Worm (Caenorhabditis elegans) whole organism, young adult: Measurements from ENCODE around the gene F43G6.10.

Experiments used
- C06A6.2 ChIP-seq: fragments of 200-800 bp; sonication (Bioruptor generic); conservative IDR thresholded peaks from 2 replicates; pipeline ENCODE4 v1.3.6; 2022; ENCODE audit warnings: missing genetic modification characterization, missing compliant biosample characterization
- F10E7.11 ChIP-seq: sonication (generic microtip); optimal IDR thresholded peaks from 2 replicates; lab custom pipeline; 2017; ENCODE audit warnings: mild to moderate bottlenecking, missing genetic modification characterization, moderate library complexity, missing compliant biosample characterization
- ZK185.1 ChIP-seq: sonication (generic microtip); optimal IDR thresholded peaks from 2 replicates; lab custom pipeline; 2016; ENCODE audit warnings: mild to moderate bottlenecking, missing genetic modification characterization, missing compliant biosample characterization; ENCODE audit not compliant: poor library complexity, severe bottlenecking
- attf-6 ChIP-seq: fragments of 200-800 bp; sonication (Bioruptor generic); IDR thresholded peaks from 2 replicates; pipeline ENCODE4 v1.3.6; 2022; ENCODE audit warnings: missing genetic modification reagents, missing genetic modification characterization, missing compliant biosample characterization
- bed-2 ChIP-seq: fragments of 200-800 bp; sonication (Bioruptor generic); IDR thresholded peaks from 2 replicates; pipeline ENCODE4 v1.3.6; 2022; ENCODE audit warnings: missing genetic modification reagents, missing genetic modification characterization, missing compliant biosample characterization
- dox-1 ChIP-seq: fragments of 200-800 bp; sonication (Bioruptor generic); IDR thresholded peaks from 2 replicates; pipeline ENCODE4 v1.3.6; 2022; ENCODE audit warnings: missing genetic modification reagents, missing genetic modification characterization, missing compliant biosample characterization
- hlh-26 ChIP-seq: fragments of 200-800 bp; sonication (Bioruptor generic); conservative IDR thresholded peaks from 2 replicates; pipeline ENCODE4 v1.3.6; 2022; ENCODE audit warnings: missing genetic modification reagents, missing genetic modification characterization, missing compliant biosample characterization
- madf-8 ChIP-seq: fragments of 200-800 bp; sonication (Bioruptor generic); conservative IDR thresholded peaks from 2 replicates; pipeline ENCODE4 v1.3.6; 2022; ENCODE audit warnings: missing genetic modification reagents, missing genetic modification characterization, missing compliant biosample characterization
- nhr-80 ChIP-seq: sonication (generic microtip); optimal IDR thresholded peaks from 2 replicates; lab custom pipeline; 2016; ENCODE audit warnings: missing genetic modification characterization, missing compliant biosample characterization
- repo-1 ChIP-seq: sonication (generic microtip); optimal IDR thresholded peaks from 2 replicates; lab custom pipeline; 2017; ENCODE audit warnings: mild to moderate bottlenecking, missing genetic modification characterization, missing compliant biosample characterization
- unc-130 ChIP-seq: sonication (generic microtip); optimal IDR thresholded peaks from 2 replicates; lab custom pipeline; 2016; ENCODE audit warnings: missing genetic modification reagents, missing genetic modification characterization, missing compliant biosample characterization

Gene F43G6.10

DNA sequence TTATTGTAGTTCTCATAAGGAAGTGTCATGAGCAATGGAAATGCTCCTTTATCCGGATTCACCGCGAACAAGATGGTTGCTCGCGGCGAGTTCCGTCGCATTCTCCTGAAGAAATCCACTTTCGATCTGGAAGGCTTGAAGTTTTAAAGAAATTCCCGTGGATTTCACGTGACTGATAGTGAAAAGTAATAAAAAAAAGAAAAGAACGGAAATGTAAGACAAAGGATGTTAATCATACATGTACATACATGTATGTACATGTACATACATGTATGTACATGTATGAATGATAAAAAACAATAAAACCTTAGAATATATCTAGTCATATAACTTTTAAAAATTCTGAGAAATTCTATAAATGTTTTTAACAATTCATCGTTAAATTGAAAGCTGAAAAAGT, 47.2 kb downstream of the F43G6.10 start, which contains the start of gene clh-1:
Gene clh-1 (minus strand): TSS at position 101 of the 400 bp plus-strand sequence.
- TF ChIP-seq C06A6.2 (GFP tag; lab: Robert Waterston, UW): no peak
- TF ChIP-seq unc-130 (GFP tag; lab: Kevin White, UChicago): no peak
- TF ChIP-seq ZK185.1: no peak
- no peak for TF ChIP-seq F10E7.11
- TF ChIP-seq bed-2: no peak
- no peak for TF ChIP-seq hlh-26 (GFP tag; lab: Robert Waterston, UW)
- no peak for TF ChIP-seq dox-1 (GFP tag; lab: Robert Waterston, UW)
- no peak for TF ChIP-seq madf-8 (GFP tag; lab: Robert Waterston, UW)

DNA sequence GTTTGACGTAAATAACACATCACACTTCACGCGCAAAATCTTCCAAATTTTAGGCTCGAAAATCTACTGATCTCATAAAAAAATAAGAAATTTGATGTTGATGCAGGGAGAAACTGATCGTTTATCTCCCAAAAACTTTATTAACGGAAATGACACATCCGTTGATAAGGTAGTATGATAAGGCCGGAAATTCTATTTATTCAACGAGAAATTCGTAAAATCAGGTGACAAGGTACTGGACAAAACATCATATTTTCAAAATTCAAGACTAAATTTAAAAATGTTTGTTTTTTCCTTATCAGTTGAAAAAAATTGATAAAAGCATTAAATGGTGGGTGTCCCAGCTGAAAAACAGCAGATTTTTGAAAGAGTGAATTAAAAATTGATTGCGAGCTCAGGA, 50.7 kb downstream of the F43G6.10 start:
- TF ChIP-seq nhr-80 (tag; lab: Kevin White, UChicago) (no peak), repo-1 (tag; lab: Kevin White, UChicago) (no peak), attf-6 (GFP tag; lab: Robert Waterston, UW) (no peak)
- TF ChIP-seq, all 124 proteins: peak for 0
